Worm (Caenorhabditis elegans): Measurements from ENCODE around the gene wnk-1.

- TF ChIP-seq M03D4.4 (tag; optimal IDR thresholded peaks at IDR 0.05): no peak
- no peak for TF ChIP-seq zip-8 (tag; optimal IDR thresholded peaks at IDR 0.05)
- no peak for TF ChIP-seq nhr-12 (tag; optimal IDR thresholded peaks at IDR 0.05)
- no peak for TF ChIP-seq nhr-28 (tag; optimal IDR thresholded peaks at IDR 0.05)
- no peak for TF ChIP-seq elt-3 (tag; optimal IDR thresholded peaks at IDR 0.05)
- TF ChIP-seq lsy-2 (tag; optimal IDR thresholded peaks at IDR 0.05): no peak
Observed at ce11 chrIV:9210841-9211240, 10.9 kb downstream of the wnk-1 start.
